Worm (Caenorhabditis elegans) whole organism, mixed stage, embryonic: ENCODE measurements around the gene ZK287.4.

Source experiments
- M03D4.4 ChIP-seq: sonication (generic microtip); optimal IDR thresholded peaks from 2 replicates; lab custom pipeline; 2017; ENCODE audit warnings: mild to moderate bottlenecking, missing genetic modification characterization, missing compliant biosample characterization
- bed-3 ChIP-seq: fragments of 200-800 bp; sonication (Bioruptor generic); optimal IDR thresholded peaks from 3 replicates; lab custom pipeline; 2018; ENCODE audit warnings: mild to moderate bottlenecking, missing genetic modification characterization, moderate library complexity, missing compliant biosample characterization
- blmp-1 ChIP-seq: fragments of 150-350 bp; optimal IDR thresholded peaks from 2 replicates; lab custom pipeline; 2014; ENCODE audit warnings: missing biosample characterization, missing genetic modification characterization
- ceh-39 ChIP-seq: fragments of 150-350 bp; optimal IDR thresholded peaks from 2 replicates; lab custom pipeline; 2014; ENCODE audit warnings: missing biosample characterization, missing genetic modification characterization
- ceh-43 ChIP-seq: fragments of 200-800 bp; sonication (Bioruptor generic); optimal IDR thresholded peaks from 2 replicates; lab custom pipeline; 2018; ENCODE audit warnings: mild to moderate bottlenecking, missing genetic modification characterization, moderate library complexity, missing compliant biosample characterization
- cnd-1 ChIP-seq: fragments of 200-800 bp; sonication (Bioruptor generic); optimal IDR thresholded peaks from 2 replicates; lab custom pipeline; 2018; ENCODE audit warnings: mild to moderate bottlenecking, missing genetic modification characterization, missing compliant biosample characterization
- drap-1 ChIP-seq: fragments of 200-800 bp; sonication (Bioruptor generic); optimal IDR thresholded peaks from 3 replicates; lab custom pipeline; 2018; ENCODE audit warnings: mild to moderate bottlenecking, missing genetic modification characterization, missing compliant biosample characterization
- elt-1 ChIP-seq: sonication (generic microtip); optimal IDR thresholded peaks from 2 replicates; lab custom pipeline; 2017; ENCODE audit warnings: missing genetic modification characterization, mild to moderate bottlenecking, missing compliant biosample characterization, antibody characterized with exemption, moderate library complexity, borderline replicate concordance; ENCODE audit not compliant: insufficient read depth
- elt-3 ChIP-seq: fragments of 150-350 bp; optimal IDR thresholded peaks from 2 replicates; lab custom pipeline; 2014; ENCODE audit warnings: missing biosample characterization, missing genetic modification characterization
- flh-1 ChIP-seq: fragments of 200-800 bp; sonication (Bioruptor generic); optimal IDR thresholded peaks from 2 replicates; lab custom pipeline; 2018; ENCODE audit warnings: mild to moderate bottlenecking, missing genetic modification characterization, moderate library complexity, missing compliant biosample characterization
- ham-2 ChIP-seq: fragments of 200-800 bp; sonication (Bioruptor generic); optimal IDR thresholded peaks from 2 replicates; lab custom pipeline; 2018; ENCODE audit warnings: mild to moderate bottlenecking, missing genetic modification characterization, missing compliant biosample characterization
- hlh-1 ChIP-seq: fragments of 150-350 bp; optimal IDR thresholded peaks from 2 replicates; lab custom pipeline; 2014; ENCODE audit warnings: missing biosample characterization, missing genetic modification reagents, missing genetic modification characterization
- lin-13 ChIP-seq: fragments of 150-350 bp; optimal IDR thresholded peaks from 2 replicates; lab custom pipeline; 2014; ENCODE audit warnings: missing biosample characterization, missing genetic modification characterization
- lin-32 ChIP-seq: fragments of 200-800 bp; sonication (Bioruptor generic); optimal IDR thresholded peaks from 2 replicates; lab custom pipeline; 2018; ENCODE audit warnings: mild to moderate bottlenecking, missing genetic modification characterization, missing compliant biosample characterization
- lsy-2 ChIP-seq: fragments of 150-350 bp; optimal IDR thresholded peaks from 2 replicates; lab custom pipeline; 2014; ENCODE audit warnings: missing biosample characterization, missing genetic modification characterization
- mab-5 ChIP-seq: fragments of 150-350 bp; optimal IDR thresholded peaks from 2 replicates; lab custom pipeline; 2014; ENCODE audit warnings: missing biosample characterization, missing genetic modification characterization
- mls-2 ChIP-seq: sonication (generic microtip); optimal IDR thresholded peaks from 2 replicates; lab custom pipeline; 2016; ENCODE audit warnings: mild to moderate bottlenecking, missing genetic modification characterization, moderate library complexity, missing compliant biosample characterization
- nhr-12 ChIP-seq: fragments of 150-350 bp; optimal IDR thresholded peaks from 2 replicates; lab custom pipeline; 2014; ENCODE audit warnings: missing biosample characterization, missing genetic modification characterization
- nhr-2 ChIP-seq: fragments of 150-350 bp; optimal IDR thresholded peaks from 2 replicates; lab custom pipeline; 2014; ENCODE audit warnings: missing biosample characterization, missing genetic modification characterization
- nhr-28 ChIP-seq: fragments of 150-350 bp; optimal IDR thresholded peaks from 2 replicates; lab custom pipeline; 2014; ENCODE audit warnings: missing biosample characterization, missing genetic modification characterization
- pha-4 ChIP-seq: fragments of 150-350 bp; optimal IDR thresholded peaks from 2 replicates; lab custom pipeline; 2018; ENCODE audit warnings: missing biosample characterization, missing genetic modification reagents, missing genetic modification characterization
- sem-2 ChIP-seq: fragments of 200-800 bp; sonication (Bioruptor generic); optimal IDR thresholded peaks from 2 replicates; lab custom pipeline; 2018; ENCODE audit warnings: mild to moderate bottlenecking, missing genetic modification characterization, missing compliant biosample characterization
- snpc-4 ChIP-seq: fragments of 150-350 bp; optimal IDR thresholded peaks from 2 replicates; lab custom pipeline; 2014; ENCODE audit warnings: missing biosample characterization, missing genetic modification characterization
- sptf-1 ChIP-seq: sonication (generic microtip); optimal IDR thresholded peaks from 2 replicates; lab custom pipeline; 2017; ENCODE audit warnings: mild to moderate bottlenecking, missing genetic modification characterization, moderate library complexity, missing compliant biosample characterization
- tbx-8 ChIP-seq: fragments of 200-800 bp; sonication (Bioruptor generic); optimal IDR thresholded peaks from 2 replicates; lab custom pipeline; 2018; ENCODE audit warnings: mild to moderate bottlenecking, missing genetic modification characterization, moderate library complexity, missing compliant biosample characterization
- unc-120 ChIP-seq: sonication (generic microtip); optimal IDR thresholded peaks from 2 replicates; lab custom pipeline; 2017; ENCODE audit warnings: missing genetic modification characterization, missing compliant biosample characterization; ENCODE audit not compliant: poor library complexity, severe bottlenecking
- unc-39 ChIP-seq: fragments of 150-350 bp; optimal IDR thresholded peaks from 2 replicates; lab custom pipeline; 2014; ENCODE audit warnings: missing biosample characterization, missing genetic modification characterization
- unc-62 ChIP-seq: fragments of 150-350 bp; optimal IDR thresholded peaks from 2 replicates; lab custom pipeline; 2014; ENCODE audit warnings: missing biosample characterization, missing genetic modification reagents, missing genetic modification characterization
- zip-8 ChIP-seq: fragments of 150-350 bp; optimal IDR thresholded peaks from 2 replicates; lab custom pipeline; 2014; ENCODE audit warnings: missing biosample characterization, missing genetic modification characterization
- ztf-11 ChIP-seq: fragments of 150-350 bp; optimal IDR thresholded peaks from 2 replicates; lab custom pipeline; 2014; ENCODE audit warnings: missing biosample characterization, missing genetic modification characterization

Gene ZK287.4

ce11 chrV:9690099-9690572, 4.7 kb upstream of the ZK287.4 start, which contains the start of gene rbx-1:
rbx-1 (minus strand) TSS chrV:9690522.
- no peak for TF ChIP-seq M03D4.4 (tag; lab: Kevin White, UChicago)
- no peak for TF ChIP-seq mab-5 (tag; lab: Kevin White, UChicago)
- no peak for TF ChIP-seq elt-1 (tag; lab: Kevin White, UChicago)
- TF ChIP-seq mls-2 (tag; lab: Kevin White, UChicago), result no peak
- no peak for TF ChIP-seq lin-13
- TF ChIP-seq cnd-1 (tag; lab: Kevin White, UChicago), result no peak
- no peak for TF ChIP-seq zip-8 (tag; lab: Kevin White, UChicago)
- no peak for TF ChIP-seq bed-3 (GFP tag; lab: Kevin White, UChicago)
- TF ChIP-seq hlh-1 (tag; lab: Kevin White, UChicago), result no peak
- TF ChIP-seq pha-4, result no peak
- TF ChIP-seq unc-120, result no peak
- no peak for TF ChIP-seq elt-3
- TF ChIP-seq ztf-11 (tag; lab: Kevin White, UChicago), result no peak
- no peak for TF ChIP-seq ham-2 (GFP tag; lab: Kevin White, UChicago)
- no peak for TF ChIP-seq lin-32 (GFP tag; lab: Kevin White, UChicago)
- TF ChIP-seq drap-1, result no peak
- no peak for TF ChIP-seq nhr-12

DNA sequence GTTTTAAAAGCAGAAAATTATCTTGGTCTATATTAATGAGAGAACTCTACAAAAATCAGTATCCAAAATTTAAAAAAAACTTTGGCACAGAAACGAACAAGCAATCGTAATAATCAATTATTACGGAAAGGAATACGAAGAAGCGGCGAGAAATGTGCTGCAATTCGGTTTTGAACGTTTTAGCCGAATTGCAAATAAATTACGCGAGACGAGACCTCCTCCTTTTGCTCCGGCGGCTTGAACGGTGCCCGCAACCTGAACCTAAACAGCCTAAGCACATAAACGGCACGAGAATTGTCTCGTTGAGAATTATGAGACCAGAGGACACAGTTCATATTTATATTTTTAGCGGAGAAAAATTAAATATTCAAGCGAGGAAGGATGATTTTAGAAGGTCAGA, 3.9 kb upstream of the ZK287.4 start:
- TF ChIP-seq elt-3 (no peak), M03D4.4 (tag; lab: Kevin White, UChicago) (no peak), unc-39 (tag; lab: Kevin White, UChicago) (no peak), sptf-1 (tag; lab: Kevin White, UChicago) (no peak), nhr-28 (tag; lab: Kevin White, UChicago) (no peak), pha-4 (no peak)

- TF ChIP-seq elt-1 (tag; lab: Kevin White, UChicago) (no peak), ham-2 (GFP tag; lab: Kevin White, UChicago) (no peak), elt-3 (no peak), lin-13 (no peak), sem-2 (GFP tag; lab: Kevin White, UChicago) (no peak), flh-1 (GFP tag; lab: Kevin White, UChicago) (no peak), drap-1 (no peak), mab-5 (tag; lab: Kevin White, UChicago) (no peak)
These were observed 5.2 kb downstream of the ZK287.4 start for ce11 chrV:9680260-9680659.

DNA sequence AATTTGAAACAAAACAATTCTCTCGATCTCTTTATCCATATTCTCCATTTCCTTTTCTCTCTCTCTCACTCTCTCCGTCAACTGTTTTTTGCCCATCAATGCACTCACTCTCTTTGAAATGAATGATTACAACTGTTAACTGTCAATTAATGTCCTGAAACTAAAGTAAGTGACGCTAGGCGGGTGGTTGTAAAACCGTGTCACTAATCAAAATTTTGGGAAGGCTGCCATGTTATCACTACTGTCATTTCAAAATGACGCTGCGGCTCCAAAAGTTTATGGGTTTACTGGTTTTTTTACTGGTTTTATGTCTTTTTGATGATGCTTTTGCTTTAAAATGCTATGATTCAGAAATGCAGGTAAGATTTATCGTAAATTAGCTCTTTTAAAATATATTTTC, 6.3 kb downstream of the ZK287.4 start, which contains the start of gene ZK287.9:
TSS of gene ZK287.9 (plus strand) at position 192 of the 400 bp plus-strand sequence.
- TF ChIP-seq unc-62 (GFP tag; lab: Kevin White, UChicago) (no peak), pha-4 (no peak), lsy-2 (tag; lab: Kevin White, UChicago) (no peak), elt-3 (no peak), M03D4.4 (tag; lab: Kevin White, UChicago) (no peak), flh-1 (GFP tag; lab: Kevin White, UChicago) (no peak), lin-13 (no peak), tbx-8 (GFP tag; lab: Kevin White, UChicago) (no peak), mls-2 (tag; lab: Kevin White, UChicago) (no peak), ztf-11 (tag; lab: Kevin White, UChicago) (no peak), snpc-4 (tag; lab: Kevin White, UChicago) (no peak), ceh-43 (no peak), hlh-1 (tag; lab: Kevin White, UChicago) (no peak), blmp-1 (tag; lab: Kevin White, UChicago) (no peak), nhr-2 (tag; lab: Kevin White, UChicago) (no peak), lin-32 (GFP tag; lab: Kevin White, UChicago) (no peak), nhr-28 (tag; lab: Kevin White, UChicago) (no peak), drap-1 (no peak)

DNA sequence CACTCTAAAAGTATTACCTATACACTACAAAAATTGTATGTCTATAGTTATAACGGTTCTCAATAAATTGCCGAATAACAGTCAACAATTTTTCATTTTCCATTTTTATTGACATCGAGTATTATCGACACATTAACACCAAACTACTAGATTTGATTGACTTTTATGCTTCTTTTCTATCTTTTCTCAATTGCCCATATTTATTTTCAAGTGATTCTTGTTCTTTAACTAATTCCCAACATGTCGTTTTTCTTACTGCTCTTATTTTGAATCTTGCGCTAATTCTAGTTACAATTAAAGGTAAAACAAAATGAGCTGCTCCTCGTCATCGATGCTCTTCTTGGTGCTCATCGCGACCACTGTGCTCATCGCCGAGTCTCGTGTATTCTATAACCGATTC, 7.5 kb downstream of the ZK287.4 start, which contains the start of gene cthd-1:
TSS of gene cthd-1 (plus strand) at position 301 of the 400 bp plus-strand sequence.
- no peak for TF ChIP-seq sem-2 (GFP tag; lab: Kevin White, UChicago)
- TF ChIP-seq unc-120, result no peak
- no peak for TF ChIP-seq ceh-39
- no peak for TF ChIP-seq lin-32 (GFP tag; lab: Kevin White, UChicago)
